Worm (Caenorhabditis elegans) whole organism, L3 larva: ENCODE results near the gene C17F4.7.

Experiments
- ama-1 ChIP-seq: fragments of 150-350 bp; optimal IDR thresholded peaks from 2 replicates; lab custom pipeline; 2018
- ceh-82 ChIP-seq: fragments of 150-350 bp; optimal IDR thresholded peaks from 2 replicates; lab custom pipeline; 2014; ENCODE audit warnings: missing biosample characterization, missing genetic modification characterization
- ceh-9 ChIP-seq: sonication (generic microtip); optimal IDR thresholded peaks from 2 replicates; lab custom pipeline; 2018; ENCODE audit warnings: missing biosample characterization, missing genetic modification characterization
- elt-1 ChIP-seq: fragments of 150-350 bp; optimal IDR thresholded peaks from 2 replicates; lab custom pipeline; 2014; ENCODE audit warnings: missing biosample characterization, missing genetic modification characterization
- fkh-2 ChIP-seq: fragments of 150-350 bp; optimal IDR thresholded peaks from 2 replicates; lab custom pipeline; 2014; ENCODE audit warnings: missing biosample characterization, missing genetic modification reagents, missing genetic modification characterization
- mdl-1 ChIP-seq: fragments of 150-350 bp; optimal IDR thresholded peaks from 2 replicates; lab custom pipeline; 2014; ENCODE audit warnings: missing biosample characterization, missing genetic modification characterization
- nfya-1 ChIP-seq: sonication (generic microtip); optimal IDR thresholded peaks from 2 replicates; lab custom pipeline; 2017; ENCODE audit warnings: missing genetic modification characterization, mild to moderate bottlenecking, missing compliant biosample characterization, antibody characterized with exemption, moderate library complexity; ENCODE audit not compliant: insufficient read depth
- nhr-11 ChIP-seq: fragments of 150-350 bp; optimal IDR thresholded peaks from 2 replicates; lab custom pipeline; 2014; ENCODE audit warnings: missing biosample characterization, missing genetic modification characterization
- nhr-12 ChIP-seq: fragments of 150-350 bp; optimal IDR thresholded peaks from 2 replicates; lab custom pipeline; 2014; ENCODE audit warnings: missing biosample characterization, missing genetic modification characterization
- nhr-237 ChIP-seq: fragments of 150-350 bp; optimal IDR thresholded peaks from 2 replicates; lab custom pipeline; 2014; ENCODE audit warnings: missing biosample characterization, missing genetic modification characterization
- sea-2 ChIP-seq: fragments of 150-350 bp; sonication (generic microtip); optimal IDR thresholded peaks from 4 replicates; lab custom pipeline; 2014; ENCODE audit warnings: missing biosample characterization, missing genetic modification reagents, missing genetic modification characterization
- unc-39 ChIP-seq: sonication (generic microtip); optimal IDR thresholded peaks from 4 replicates; lab custom pipeline; 2017; ENCODE audit warnings: missing biosample characterization, missing genetic modification characterization
- unc-62 ChIP-seq: fragments of 150-350 bp; sonication (generic microtip); optimal IDR thresholded peaks from 4 replicates; lab custom pipeline; 2014; ENCODE audit warnings: missing biosample characterization, missing genetic modification reagents, missing genetic modification characterization

- TF ChIP-seq fkh-2 (tag; lab: Kevin White, UChicago) (no peak), nfya-1 (tag; lab: Kevin White, UChicago) (peak; percentile 8), elt-1 (tag; lab: Kevin White, UChicago) (no peak), ceh-82 (tag; lab: Kevin White, UChicago) (no peak), nhr-12 (tag; lab: Kevin White, UChicago) (no peak), ama-1 (no peak), unc-62 (GFP tag; lab: Kevin White, UChicago) (no peak), sea-2 (GFP tag; lab: Kevin White, UChicago) (no peak), mdl-1 (tag; lab: Kevin White, UChicago) (no peak), nhr-237 (no peak), ceh-9 (tag; lab: Kevin White, UChicago) (no peak), unc-39 (no peak), nhr-11 (no peak)
Measured at ce11 chrII:3267815-3268214, 22.0 kb upstream of the C17F4.7 start.
